Fruit fly (Drosophila melanogaster): ENCODE measurements around the gene CG9915.
A peak's percentile ranks its signal among the peaks of the same experiment; 100 is the strongest.

Gene CG9915

DNA sequence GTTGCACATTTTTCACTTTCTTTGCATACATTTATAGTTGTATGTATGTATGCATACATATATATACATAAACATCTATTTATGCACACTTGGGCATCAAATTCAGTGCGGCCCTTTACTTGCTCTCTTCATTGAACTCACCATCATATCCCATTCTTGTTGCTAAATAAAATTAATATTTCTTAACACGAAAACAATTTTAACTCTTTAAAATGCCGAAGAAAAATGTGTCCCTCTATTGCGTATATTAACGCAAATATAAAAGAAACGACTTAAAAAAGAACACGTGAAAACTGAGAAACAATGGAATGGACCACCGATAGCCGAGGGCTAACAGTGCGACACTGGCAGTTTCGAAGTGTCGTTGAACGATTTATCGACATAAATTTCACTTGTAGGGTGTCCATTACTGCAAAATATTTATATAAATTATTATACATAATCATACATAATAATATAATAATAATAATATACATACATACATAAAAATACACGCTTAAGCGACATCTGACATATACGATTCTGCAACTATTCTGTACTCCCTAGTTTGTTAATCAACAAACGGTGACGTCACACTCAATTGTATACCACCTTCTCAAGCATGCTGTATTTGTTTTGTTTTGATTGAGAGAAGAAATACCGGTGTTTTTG, 45.9 kb upstream of the CG9915 start, which contains the start of the genes U2af50 and PIG-Q:
Gene U2af50 (minus strand): TSS at position 370 of the 651 bp plus-strand sequence.
Gene PIG-Q (plus strand): TSS at position 474 of the 651 bp plus-strand sequence.
- TF ChIP-seq fru (GFP tag; optimal IDR thresholded peaks at IDR 0.05) (no peak), psq (GFP tag; optimal IDR thresholded peaks at IDR 0.05) (peak; percentile 82), woc (GFP tag; optimal IDR thresholded peaks at IDR 0.05) (peak; percentile 45), Hnf4 (GFP tag; optimal IDR thresholded peaks at IDR 0.05) (peak; percentile 76), foxo (GFP tag; optimal IDR thresholded peaks at IDR 0.05) (peak in 1 of 2 experiments; percentile 86), h (GFP tag; optimal IDR thresholded peaks at IDR 0.05) (no peak), Rel (GFP tag; optimal IDR thresholded peaks at IDR 0.05) (peak; percentile 14), Rel (tag; optimal IDR thresholded peaks at IDR 0.05) (peak; percentile 74), Dfd (GFP tag; optimal IDR thresholded peaks at IDR 0.05) (no peak), dsf (GFP tag; optimal IDR thresholded peaks at IDR 0.05; ENCODE audit: borderline replicate concordance) (no peak), ey (GFP tag; optimal IDR thresholded peaks at IDR 0.05) (peak; percentile 56), rgr (GFP tag; optimal IDR thresholded peaks at IDR 0.05) (peak; percentile 82), GATAd (GFP tag; optimal IDR thresholded peaks at IDR 0.05) (peak; percentile 26), CG9705 (GFP tag; optimal IDR thresholded peaks at IDR 0.05) (peak; percentile 84), sage (GFP tag; optimal IDR thresholded peaks at IDR 0.05) (peak; percentile 51), Myc (optimal IDR thresholded peaks at IDR 0.05) (peak; percentile 5), Hr78 (GFP tag; optimal IDR thresholded peaks at IDR 0.05) (no peak), Sp1 (GFP tag; optimal IDR thresholded peaks at IDR 0.05) (peak; percentile 90), sv (GFP tag; optimal IDR thresholded peaks at IDR 0.05) (peak; percentile 76), HLH106 (tag; optimal IDR thresholded peaks at IDR 0.05) (peak; percentile 92), OdsH (GFP tag; optimal IDR thresholded peaks at IDR 0.05) (peak; percentile 63), tai (GFP tag; optimal IDR thresholded peaks at IDR 0.05) (no peak), Dif (GFP tag; optimal IDR thresholded peaks at IDR 0.05; ENCODE audit: partially characterized antibody) (peak; percentile 5)

DNA sequence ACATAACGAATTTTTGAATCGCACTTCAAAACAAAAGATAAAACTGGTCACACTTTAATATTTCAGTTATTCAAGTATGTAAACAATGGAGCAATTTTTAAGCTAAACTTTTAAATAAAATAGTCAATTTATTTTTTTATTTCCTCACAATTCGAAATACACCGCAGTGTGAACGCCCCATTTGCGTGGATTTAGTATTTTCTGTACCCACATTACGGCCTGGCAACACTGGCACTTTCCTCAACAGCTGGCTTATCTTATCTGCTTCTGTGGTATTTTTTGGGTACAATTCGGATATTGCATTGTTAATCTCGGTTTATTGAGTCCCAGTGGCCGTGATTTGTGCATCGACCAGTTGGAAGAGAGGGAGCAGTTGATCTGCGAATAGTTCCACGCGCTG, 37.1 kb upstream of the CG9915 start, which contains the start of gene sl:
Gene sl (plus strand): TSS at position 254 of the 400 bp plus-strand sequence.
- TF ChIP-seq Myc (optimal IDR thresholded peaks at IDR 0.05) (peak; percentile 12), N (GFP tag; optimal IDR thresholded peaks at IDR 0.05) (peak; percentile 80), h (GFP tag; optimal IDR thresholded peaks at IDR 0.05) (no peak), brk (GFP tag; optimal IDR thresholded peaks at IDR 0.05) (no peak), woc (GFP tag; optimal IDR thresholded peaks at IDR 0.05) (peak; percentile 17)

DNA sequence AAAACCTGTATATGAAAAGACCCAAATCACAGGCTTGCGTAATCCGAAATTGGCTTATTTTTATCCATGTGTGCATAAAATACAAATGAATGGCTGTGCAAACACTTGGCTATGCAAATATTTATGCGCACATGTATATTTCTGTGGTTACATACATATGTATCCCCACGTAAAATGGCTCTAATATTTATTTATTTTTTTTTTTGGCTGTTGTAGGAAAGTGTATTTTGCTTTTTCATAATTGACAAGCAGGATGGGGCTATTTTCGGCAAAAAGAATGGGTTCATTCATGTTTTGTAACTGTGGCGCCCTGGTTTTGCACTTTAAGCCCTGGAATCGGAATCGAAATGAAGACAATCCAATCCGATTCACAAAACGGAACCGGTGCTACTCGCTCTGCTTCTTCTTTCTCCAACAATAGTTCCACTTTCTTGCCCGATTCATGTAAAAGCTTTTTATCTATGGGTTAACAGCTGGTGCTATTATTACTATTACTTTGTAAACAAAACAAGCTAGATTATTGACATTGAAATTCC, 22.2 kb upstream of the CG9915 start:
- peak; percentile 82 for TF ChIP-seq rgr (GFP tag; optimal IDR thresholded peaks at IDR 0.05)
- peak; percentile 61 for TF ChIP-seq psq (GFP tag; optimal IDR thresholded peaks at IDR 0.05)
- peak; percentile 30 for TF ChIP-seq woc (GFP tag; optimal IDR thresholded peaks at IDR 0.05)
- peak; percentile 78 for TF ChIP-seq h (GFP tag; optimal IDR thresholded peaks at IDR 0.05)
- no peak for TF ChIP-seq Rel (GFP tag; optimal IDR thresholded peaks at IDR 0.05)
- TF ChIP-seq Rel (tag; optimal IDR thresholded peaks at IDR 0.05): no peak
- TF ChIP-seq Hnf4 (GFP tag; optimal IDR thresholded peaks at IDR 0.05): peak; percentile 72
- TF ChIP-seq HLH106 (tag; optimal IDR thresholded peaks at IDR 0.05): peak; percentile 62
- no peak for TF ChIP-seq pan (optimal IDR thresholded peaks at IDR 0.05)
- peak; percentile 78 for TF ChIP-seq fru (GFP tag; optimal IDR thresholded peaks at IDR 0.05)
- TF ChIP-seq ey (GFP tag; optimal IDR thresholded peaks at IDR 0.05): peak; percentile 72
- TF ChIP-seq Mio (GFP tag; optimal IDR thresholded peaks at IDR 0.05): no peak
- TF ChIP-seq br (GFP tag; optimal IDR thresholded peaks at IDR 0.05): peak; percentile 72
- TF ChIP-seq Sp1 (GFP tag; optimal IDR thresholded peaks at IDR 0.05): peak; percentile 64
- TF ChIP-seq tai (GFP tag; optimal IDR thresholded peaks at IDR 0.05): peak; percentile 2
- TF ChIP-seq CrebA (GFP tag; optimal IDR thresholded peaks at IDR 0.05; ENCODE audit: borderline replicate concordance): no peak
- TF ChIP-seq dmrt93B (GFP tag; optimal IDR thresholded peaks at IDR 0.05): peak; percentile 33
- no peak for TF ChIP-seq dl (GFP tag; optimal IDR thresholded peaks at IDR 0.05; ENCODE audit: insufficient read depth in 1 of 2, partially characterized antibody in 2 of 2)
- no peak for TF ChIP-seq Vsx2 (GFP tag; optimal IDR thresholded peaks at IDR 0.05; ENCODE audit: partially characterized antibody)
- no peak for TF ChIP-seq Dfd (GFP tag; optimal IDR thresholded peaks at IDR 0.05)
- no peak for TF ChIP-seq usp (GFP tag; optimal IDR thresholded peaks at IDR 0.05)
- no peak for TF ChIP-seq Hr78 (GFP tag; optimal IDR thresholded peaks at IDR 0.05)
- no peak for TF ChIP-seq sage (GFP tag; optimal IDR thresholded peaks at IDR 0.05)
- TF ChIP-seq N (GFP tag; optimal IDR thresholded peaks at IDR 0.05): no peak
- TF ChIP-seq CG9705 (GFP tag; optimal IDR thresholded peaks at IDR 0.05): peak; percentile 12
- TF ChIP-seq jim (GFP tag; optimal IDR thresholded peaks at IDR 0.05): no peak
- no peak for TF ChIP-seq brk (GFP tag; optimal IDR thresholded peaks at IDR 0.05)
- no peak for TF ChIP-seq dsf (GFP tag; optimal IDR thresholded peaks at IDR 0.05; ENCODE audit: borderline replicate concordance)
- TF ChIP-seq Jra (GFP tag; optimal IDR thresholded peaks at IDR 0.05): peak; percentile 25
- peak; percentile 69 for TF ChIP-seq Hr83 (GFP tag; optimal IDR thresholded peaks at IDR 0.05; ENCODE audit: poor library complexity, severe bottlenecking)
- TF ChIP-seq GATAd (GFP tag; optimal IDR thresholded peaks at IDR 0.05): no peak
- TF ChIP-seq Myc (optimal IDR thresholded peaks at IDR 0.05): no peak
- TF ChIP-seq Dif (GFP tag; optimal IDR thresholded peaks at IDR 0.05; ENCODE audit: partially characterized antibody): no peak
- TF ChIP-seq Abd-B (GFP tag; optimal IDR thresholded peaks at IDR 0.05): no peak
- TF ChIP-seq CG32264 (GFP tag; optimal IDR thresholded peaks at IDR 0.05): no peak
- no peak for TF ChIP-seq lola (GFP tag; optimal IDR thresholded peaks at IDR 0.05)
- peak; percentile 31 for TF ChIP-seq sv (GFP tag; optimal IDR thresholded peaks at IDR 0.05)
- TF ChIP-seq foxo (GFP tag; optimal IDR thresholded peaks at IDR 0.05): peak in 1 of 2 experiments; percentile 85
- peak; percentile 68 for TF ChIP-seq OdsH (GFP tag; optimal IDR thresholded peaks at IDR 0.05)
